Fruit fly (Drosophila melanogaster) whole organism, embryonic: Measurements from ENCODE around the gene SerRS.

ENCODE experiments used
- Abd-B ChIP-seq: fragments of 200-800 bp; sonication (Bioruptor generic); optimal IDR thresholded peaks from 2 replicates; lab custom pipeline; 2018; ENCODE audit warnings: missing biosample characterization, mild to moderate bottlenecking, missing genetic modification characterization, moderate library complexity
- Antp ChIP-seq: fragments of 200-800 bp; sonication (Bioruptor generic); optimal IDR thresholded peaks from 3 replicates; lab custom pipeline; 2016; ENCODE audit warnings: missing biosample characterization, missing genetic modification characterization
- BEAF-32 ChIP-seq: fragments of 200-800 bp; sonication (Bioruptor generic); optimal IDR thresholded peaks from 3 replicates; lab custom pipeline; 2017; ENCODE audit warnings: missing biosample characterization, missing genetic modification characterization, mild to moderate bottlenecking, moderate library complexity, missing genetic modification reagents
- CG12155 ChIP-seq: fragments of 200-800 bp; sonication (Bioruptor generic); optimal IDR thresholded peaks from 3 replicates; lab custom pipeline; 2016; ENCODE audit warnings: missing biosample characterization, missing genetic modification characterization
- CG12659 ChIP-seq: fragments of 200-800 bp; sonication (Bioruptor generic); optimal IDR thresholded peaks from 3 replicates; lab custom pipeline; 2017; ENCODE audit warnings: mild to moderate bottlenecking, missing biosample characterization, missing genetic modification reagents, missing genetic modification characterization
- CG14441 ChIP-seq: fragments of 200-800 bp; sonication (Bioruptor generic); IDR thresholded peaks from 2 replicates; pipeline ENCODE4 v1.3.6; 2022; ENCODE audit warnings: missing biosample characterization, missing genetic modification characterization
- CG15479 ChIP-seq: fragments of 200-800 bp; sonication (Bioruptor generic); optimal IDR thresholded peaks from 3 replicates; lab custom pipeline; 2019; ENCODE audit warnings: missing biosample characterization, mild to moderate bottlenecking, missing genetic modification characterization, moderate library complexity
- CG18262 ChIP-seq: fragments of 200-800 bp; optimal IDR thresholded peaks from 3 replicates; lab custom pipeline; 2019; ENCODE audit warnings: missing biosample characterization, mild to moderate bottlenecking, missing genetic modification characterization, moderate library complexity
- CG1832 ChIP-seq: fragments of 200-800 bp; sonication (Bioruptor generic); optimal IDR thresholded peaks from 2 replicates; lab custom pipeline; 2017; ENCODE audit warnings: missing biosample characterization, mild to moderate bottlenecking, missing genetic modification characterization, inconsistent platforms
- CG2120 ChIP-seq: fragments of 200-800 bp; sonication (Bioruptor generic); optimal IDR thresholded peaks from 3 replicates; lab custom pipeline; 2016; ENCODE audit warnings: missing biosample characterization, missing genetic modification characterization
- CG2875 ChIP-seq: fragments of 200-800 bp; sonication (Bioruptor generic); optimal IDR thresholded peaks from 2 replicates; lab custom pipeline; 2017; ENCODE audit warnings: missing biosample characterization, mild to moderate bottlenecking, missing genetic modification characterization, missing genetic modification reagents
- CG30403 ChIP-seq: fragments of 200-800 bp; sonication (Bioruptor generic); optimal IDR thresholded peaks from 3 replicates; lab custom pipeline; 2016; ENCODE audit warnings: missing biosample characterization, missing genetic modification characterization
- CG30431 ChIP-seq: fragments of 200-800 bp; sonication (Bioruptor generic); optimal IDR thresholded peaks from 2 replicates; lab custom pipeline; 2017; ENCODE audit warnings: missing biosample characterization, missing genetic modification characterization
- CG4282 ChIP-seq: fragments of 200-800 bp; sonication (Bioruptor generic); optimal IDR thresholded peaks from 2 replicates; lab custom pipeline; 2016; ENCODE audit warnings: missing biosample characterization, missing genetic modification characterization
- CG4360 ChIP-seq: fragments of 200-800 bp; sonication (Bioruptor generic); IDR thresholded peaks from 2 replicates; pipeline ENCODE4 v1.3.6; 2022; ENCODE audit warnings: missing biosample characterization, missing genetic modification characterization
- CG7357 ChIP-seq: fragments of 200-800 bp; sonication (Bioruptor generic); IDR thresholded peaks from 3 replicates; pipeline ENCODE4 v1.3.6; 2022; ENCODE audit warnings: missing biosample characterization, missing genetic modification characterization
- CG7556 ChIP-seq: fragments of 200-800 bp; sonication (Bioruptor generic); optimal IDR thresholded peaks from 2 replicates; lab custom pipeline; 2017; ENCODE audit warnings: missing biosample characterization, mild to moderate bottlenecking, missing genetic modification characterization
- CG7928 ChIP-seq: fragments of 200-800 bp; sonication (Bioruptor generic); optimal IDR thresholded peaks from 2 replicates; lab custom pipeline; 2017; ENCODE audit warnings: missing biosample characterization, mild to moderate bottlenecking, missing genetic modification characterization
- CTCF ChIP-seq: fragments of 200-800 bp; sonication (Bioruptor generic); optimal IDR thresholded peaks from 2 replicates; lab custom pipeline; 2017; ENCODE audit warnings: missing biosample characterization, mild to moderate bottlenecking, missing genetic modification characterization, moderate library complexity
- CoRest ChIP-seq: fragments of 200-800 bp; sonication (Bioruptor generic); optimal IDR thresholded peaks from 3 replicates; lab custom pipeline; 2018; ENCODE audit warnings: missing biosample characterization, mild to moderate bottlenecking, missing genetic modification characterization, moderate library complexity
- D19A ChIP-seq: fragments of 200-800 bp; optimal IDR thresholded peaks from 3 replicates; lab custom pipeline; 2019; ENCODE audit warnings: missing biosample characterization, mild to moderate bottlenecking, missing genetic modification characterization, moderate library complexity
- Dbx ChIP-seq: fragments of 200-800 bp; sonication (Bioruptor generic); IDR thresholded peaks from 3 replicates; pipeline ENCODE4 v1.3.6; 2022; ENCODE audit warnings: missing biosample characterization, missing genetic modification characterization
- Eip74EF ChIP-seq, 2 experiments: fragments of 200-800 bp in 1 of 2; fragments of >200 bp in 1 of 2; sonication (Bioruptor generic) in 1 of 2; optimal IDR thresholded peaks; 2 replicates each; lab custom pipeline; 2017 to 2019; ENCODE audit warnings: missing biosample characterization in 2 of 2, missing genetic modification characterization in 2 of 2, mild to moderate bottlenecking in 1 of 2, moderate library complexity in 1 of 2
- GATAe ChIP-seq: fragments of 200-800 bp; sonication (Bioruptor generic); conservative IDR thresholded peaks from 2 replicates; pipeline ENCODE4 v1.3.6; 2022; ENCODE audit warnings: missing biosample characterization, missing genetic modification characterization
- H2.0 ChIP-seq: fragments of 200-800 bp; sonication (Bioruptor generic); IDR thresholded peaks from 2 replicates; pipeline ENCODE4 v1.3.6; 2022; ENCODE audit warnings: missing biosample characterization, missing genetic modification characterization
- HHEX ChIP-seq: fragments of 200-800 bp; sonication (Bioruptor generic); optimal IDR thresholded peaks from 3 replicates; lab custom pipeline; 2017; ENCODE audit warnings: missing biosample characterization, mild to moderate bottlenecking, missing genetic modification characterization, missing genetic modification reagents
- Meics ChIP-seq: fragments of 200-800 bp; sonication (Bioruptor generic); optimal IDR thresholded peaks from 2 replicates; lab custom pipeline; 2017; ENCODE audit warnings: missing biosample characterization, mild to moderate bottlenecking, missing genetic modification characterization
- Sin3A ChIP-seq: fragments of >200 bp; optimal IDR thresholded peaks from 2 replicates; lab custom pipeline; 2018
- TFAM ChIP-seq: fragments of 200-800 bp; sonication (Bioruptor generic); optimal IDR thresholded peaks from 2 replicates; lab custom pipeline; 2017; ENCODE audit warnings: missing biosample characterization, missing genetic modification characterization, inconsistent platforms
- croc ChIP-seq: fragments of 200-800 bp; sonication (Bioruptor generic); conservative IDR thresholded peaks from 3 replicates; pipeline ENCODE4 v1.3.6; 2022; ENCODE audit warnings: missing biosample characterization, missing genetic modification characterization
- dati ChIP-seq: fragments of 200-800 bp; sonication (Bioruptor generic); IDR thresholded peaks from 2 replicates; pipeline ENCODE4 v1.3.6; 2022; ENCODE audit warnings: missing biosample characterization, missing genetic modification characterization
- dm ChIP-seq: fragments of 200-800 bp; sonication (Bioruptor generic); optimal IDR thresholded peaks from 3 replicates; lab custom pipeline; 2016; ENCODE audit warnings: missing biosample characterization, missing genetic modification characterization
- exex ChIP-seq: fragments of 200-800 bp; sonication (Bioruptor generic); optimal IDR thresholded peaks from 4 replicates; lab custom pipeline; 2018; ENCODE audit warnings: missing biosample characterization, mild to moderate bottlenecking, missing genetic modification characterization, moderate library complexity
- fd3F ChIP-seq: fragments of 200-800 bp; sonication (Bioruptor generic); optimal IDR thresholded peaks from 2 replicates; lab custom pipeline; 2018; ENCODE audit warnings: missing biosample characterization, mild to moderate bottlenecking, missing genetic modification characterization, moderate library complexity
- fd96Cb ChIP-seq: fragments of 200-800 bp; sonication (Bioruptor generic); optimal IDR thresholded peaks from 2 replicates; lab custom pipeline; 2018; ENCODE audit warnings: missing biosample characterization, mild to moderate bottlenecking, missing genetic modification characterization, moderate library complexity
- gcm ChIP-seq: fragments of 200-800 bp; sonication (Bioruptor generic); optimal IDR thresholded peaks from 2 replicates; lab custom pipeline; 2019; ENCODE audit warnings: missing biosample characterization, mild to moderate bottlenecking, missing genetic modification characterization, moderate library complexity
- hb ChIP-seq: fragments of 200-800 bp; sonication (Bioruptor generic); IDR thresholded peaks from 3 replicates; pipeline ENCODE4 v1.3.6; 2022; ENCODE audit warnings: missing biosample characterization, missing genetic modification characterization; ENCODE audit not compliant: partially characterized antibody
- jing ChIP-seq: fragments of 200-800 bp; sonication (Bioruptor generic); optimal IDR thresholded peaks from 2 replicates; lab custom pipeline; 2018; ENCODE audit warnings: missing biosample characterization, mild to moderate bottlenecking, missing genetic modification characterization
- ken ChIP-seq: fragments of 200-800 bp; sonication (Bioruptor generic); IDR thresholded peaks from 3 replicates; pipeline ENCODE4 v1.3.6; 2022; ENCODE audit warnings: missing biosample characterization, missing genetic modification characterization
- lab ChIP-seq: fragments of 200-800 bp; sonication (Bioruptor generic); optimal IDR thresholded peaks from 3 replicates; lab custom pipeline; 2017; ENCODE audit warnings: missing biosample characterization, missing genetic modification characterization, mild to moderate bottlenecking, moderate library complexity, missing genetic modification reagents
- mld ChIP-seq: fragments of 200-800 bp; sonication (Bioruptor generic); IDR thresholded peaks from 3 replicates; pipeline ENCODE4 v1.3.6; 2022; ENCODE audit warnings: missing biosample characterization, missing genetic modification characterization; ENCODE audit not compliant: partially characterized antibody
- nau ChIP-seq: fragments of 200-800 bp; sonication (Bioruptor generic); optimal IDR thresholded peaks from 3 replicates; lab custom pipeline; 2017; ENCODE audit warnings: missing biosample characterization, mild to moderate bottlenecking, missing genetic modification characterization, missing genetic modification reagents
- nmo ChIP-seq: fragments of 200-800 bp; sonication (Bioruptor generic); optimal IDR thresholded peaks from 2 replicates; lab custom pipeline; 2018; ENCODE audit warnings: missing biosample characterization, mild to moderate bottlenecking, missing genetic modification characterization, moderate library complexity
- otp ChIP-seq: fragments of 200-800 bp; sonication (Bioruptor generic); IDR thresholded peaks from 3 replicates; pipeline ENCODE4, ENCODE4 v1.3.6; 2022; ENCODE audit warnings: missing biosample characterization, missing genetic modification characterization
- pho ChIP-seq: fragments of 200-800 bp; sonication (Bioruptor generic); optimal IDR thresholded peaks from 2 replicates; lab custom pipeline; 2016; ENCODE audit warnings: missing biosample characterization, missing genetic modification characterization
- pum ChIP-seq: fragments of 200-800 bp; sonication (Bioruptor generic); optimal IDR thresholded peaks from 2 replicates; lab custom pipeline; 2016; ENCODE audit warnings: missing biosample characterization, missing genetic modification characterization
- ro ChIP-seq: fragments of 200-800 bp; sonication (Bioruptor generic); IDR thresholded peaks from 2 replicates; pipeline ENCODE4 v1.3.6; 2022; ENCODE audit warnings: missing biosample characterization, missing genetic modification characterization
- salm ChIP-seq: fragments of 200-800 bp; sonication (Bioruptor generic); optimal IDR thresholded peaks from 2 replicates; lab custom pipeline; 2018; ENCODE audit warnings: missing biosample characterization, mild to moderate bottlenecking, missing genetic modification characterization
- schlank ChIP-seq: fragments of 200-800 bp; sonication (Bioruptor generic); optimal IDR thresholded peaks from 2 replicates; lab custom pipeline; 2018; ENCODE audit warnings: missing biosample characterization, mild to moderate bottlenecking, missing genetic modification characterization
- unpg ChIP-seq: fragments of 200-800 bp; sonication (Bioruptor generic); optimal IDR thresholded peaks from 3 replicates; lab custom pipeline; 2018; ENCODE audit warnings: missing biosample characterization, mild to moderate bottlenecking, missing genetic modification characterization, moderate library complexity

SerRS gene

dm6 chr2L:3055710-3056447, 18.7 kb upstream of the SerRS start (continued):
- peak; percentile 60 for TF ChIP-seq CG18262 (tag; lab: Kevin White, UChicago)
- peak; percentile 96 for TF ChIP-seq exex (tag; lab: Kevin White, UChicago)
- peak; percentile 56 for TF ChIP-seq nmo
- TF ChIP-seq ro (GFP tag; lab: Robert Waterston, UW) = 0 out of 2 replicates have a peak, but pooled peaks have one; percentile 19
- no peak for TF ChIP-seq CG30431 (GFP tag; lab: Kevin White, UChicago)
- TF ChIP-seq schlank (tag; lab: Kevin White, UChicago) = no peak
- TF ChIP-seq pum = no peak
- TF ChIP-seq salm (tag; lab: Kevin White, UChicago) = no peak
- TF ChIP-seq CG15479 (GFP tag; lab: Kevin White, UChicago) = no peak
- no peak for TF ChIP-seq dati (GFP tag; lab: Robert Waterston, UW)
- TF ChIP-seq CG1832 = no peak
- peak; percentile 50 for TF ChIP-seq BEAF-32
- TF ChIP-seq fd96Cb (tag; lab: Kevin White, UChicago) = no peak
- TF ChIP-seq nau (GFP tag; lab: Kevin White, UChicago) = no peak
- peak; percentile 72 for TF ChIP-seq Meics (GFP tag; lab: Kevin White, UChicago)
- TF ChIP-seq Sin3A (lab: Kevin White, UChicago) = no peak
- no peak for TF ChIP-seq GATAe
- TF ChIP-seq CG7357 = no peak
- no peak for TF ChIP-seq CG7928 (GFP tag; lab: Kevin White, UChicago)
- TF ChIP-seq HHEX (GFP tag; lab: Kevin White, UChicago) = peak; percentile 3
- no peak for TF ChIP-seq CG4360 (GFP tag; lab: Robert Waterston, UW)
- no peak for TF ChIP-seq hb (GFP tag; lab: Robert Waterston, UW)
- TF ChIP-seq gcm (GFP tag; lab: Kevin White, UChicago) = no peak
- no peak for TF ChIP-seq CG4282 (GFP tag; lab: Kevin White, UChicago)
- no peak for TF ChIP-seq Eip74EF (GFP tag; optimal IDR thresholded peaks at IDR 0.05; lab: Kevin White, UChicago)
- no peak for TF ChIP-seq CG12659 (GFP tag; lab: Kevin White, UChicago)
- peak; percentile 23 for TF ChIP-seq CG12155 (GFP tag; lab: Kevin White, UChicago)
- TF ChIP-seq Abd-B (GFP tag; lab: Kevin White, UChicago) = peak; percentile 24
- peak; percentile 15 for TF ChIP-seq fd3F
- TF ChIP-seq otp (GFP tag; lab: Robert Waterston, UW) = no peak
- TF ChIP-seq ken = no peak
- no peak for TF ChIP-seq dm (GFP tag; lab: Kevin White, UChicago)
- TF ChIP-seq CG7556 (GFP tag; lab: Kevin White, UChicago) = peak; percentile 79
- TF ChIP-seq H2.0 (GFP tag; lab: Robert Waterston, UW) = no peak
- peak; percentile 70 for TF ChIP-seq CG30403 (GFP tag; lab: Kevin White, UChicago)
- TF ChIP-seq lab (GFP tag; lab: Kevin White, UChicago) = peak; percentile 51
- TF ChIP-seq CG2120 (GFP tag; lab: Kevin White, UChicago) = peak; percentile 65
- TF ChIP-seq jing (GFP tag; lab: Kevin White, UChicago) = no peak
- peak; percentile 72 for TF ChIP-seq CoRest (tag; lab: Kevin White, UChicago)
- peak; percentile 94 for TF ChIP-seq D19A
- no peak for TF ChIP-seq mld (GFP tag; lab: Robert Waterston, UW)
- no peak for TF ChIP-seq croc (GFP tag; lab: Robert Waterston, UW)
- TF ChIP-seq Antp (GFP tag; lab: Kevin White, UChicago) = peak; percentile 29
- peak; percentile 6 for TF ChIP-seq unpg (GFP tag; lab: Kevin White, UChicago)
- TF ChIP-seq Dbx (GFP tag; lab: Robert Waterston, UW) = no peak
- no peak for TF ChIP-seq CG2875
- no peak for TF ChIP-seq TFAM (GFP tag; lab: Kevin White, UChicago)
- TF ChIP-seq CG14441 (GFP tag; lab: Robert Waterston, UW) = no peak
- TF ChIP-seq CTCF (GFP tag; lab: Kevin White, UChicago) = no peak
- peak; percentile 31 for TF ChIP-seq pho (GFP tag; lab: Kevin White, UChicago)
